Worm (Caenorhabditis elegans) whole organism, mixed stage, embryonic: Measurements from ENCODE around the gene F33C8.4.

Source experiments
- ces-1 ChIP-seq: fragments of 150-350 bp; optimal IDR thresholded peaks from 2 replicates; lab custom pipeline; 2014; ENCODE audit warnings: missing biosample characterization, missing genetic modification reagents, missing genetic modification characterization
- elt-1 ChIP-seq: sonication (generic microtip); optimal IDR thresholded peaks from 2 replicates; lab custom pipeline; 2017; ENCODE audit warnings: missing genetic modification characterization, mild to moderate bottlenecking, missing compliant biosample characterization, antibody characterized with exemption, moderate library complexity, borderline replicate concordance; ENCODE audit not compliant: insufficient read depth
- elt-3 ChIP-seq: fragments of 150-350 bp; optimal IDR thresholded peaks from 2 replicates; lab custom pipeline; 2014; ENCODE audit warnings: missing biosample characterization, missing genetic modification characterization
- lin-13 ChIP-seq: fragments of 150-350 bp; optimal IDR thresholded peaks from 2 replicates; lab custom pipeline; 2014; ENCODE audit warnings: missing biosample characterization, missing genetic modification characterization
- unc-62 ChIP-seq: fragments of 150-350 bp; optimal IDR thresholded peaks from 2 replicates; lab custom pipeline; 2014; ENCODE audit warnings: missing biosample characterization, missing genetic modification reagents, missing genetic modification characterization

DNA sequence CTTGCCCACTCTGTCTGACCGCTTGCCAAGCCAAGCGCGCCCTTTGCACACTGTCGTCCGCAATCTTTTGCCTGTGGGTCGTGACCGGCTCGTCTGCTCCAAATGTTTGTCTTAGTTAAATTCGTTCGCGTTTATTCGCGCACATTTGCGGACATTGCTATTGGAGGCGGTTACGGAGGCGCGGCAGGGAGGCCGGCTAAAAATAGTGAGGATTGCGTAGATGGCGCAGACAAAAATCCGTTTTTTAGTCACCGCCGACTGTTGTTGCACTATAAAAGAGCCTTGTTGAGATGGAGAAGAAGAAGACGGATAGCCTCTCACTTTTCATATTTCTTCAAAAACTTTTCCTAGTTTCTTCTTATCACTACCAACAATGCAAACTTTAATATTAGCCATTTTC lies 30.6 kb upstream of the F33C8.4 start, which contains the start of gene F40E10.5:
- no peak for TF ChIP-seq elt-1
- TF ChIP-seq ces-1, result no peak
- TF ChIP-seq elt-3 (tag; lab: Kevin White, UChicago), result no peak
- no peak for TF ChIP-seq unc-62
- TF ChIP-seq lin-13, result no peak
